Worm (Caenorhabditis elegans) whole organism, late embryonic: Measurements from ENCODE around the gene ceh-43.

Experiments
- C08G9.2 ChIP-seq: sonication (generic microtip); optimal IDR thresholded peaks from 2 replicates; lab custom pipeline; 2016; ENCODE audit warnings: mild to moderate bottlenecking, missing genetic modification characterization, moderate library complexity, missing compliant biosample characterization
- K02D7.2 ChIP-seq: sonication (generic microtip); optimal IDR thresholded peaks from 2 replicates; lab custom pipeline; 2017; ENCODE audit warnings: mild to moderate bottlenecking, missing genetic modification characterization, missing compliant biosample characterization
- K09A11.1 ChIP-seq: sonication (generic microtip); optimal IDR thresholded peaks from 2 replicates; lab custom pipeline; 2017; ENCODE audit warnings: antibody characterized with exemption, mild to moderate bottlenecking, missing genetic modification characterization, missing compliant biosample characterization; ENCODE audit not compliant: insufficient read depth
- T23F11.4 ChIP-seq: fragments of 200-800 bp; sonication (Bioruptor generic); optimal IDR thresholded peaks from 2 replicates; lab custom pipeline; 2018; ENCODE audit warnings: mild to moderate bottlenecking, missing genetic modification characterization, missing compliant biosample characterization
- ceh-14 ChIP-seq: sonication (generic microtip); optimal IDR thresholded peaks from 2 replicates; lab custom pipeline; 2016; ENCODE audit warnings: missing genotype, missing genetic modification characterization, missing compliant biosample characterization
- ceh-18 ChIP-seq: sonication (generic microtip); optimal IDR thresholded peaks from 2 replicates; lab custom pipeline; 2016; ENCODE audit warnings: missing genetic modification characterization, missing compliant biosample characterization
- ceh-22 ChIP-seq: sonication (generic microtip); optimal IDR thresholded peaks from 2 replicates; lab custom pipeline; 2017; ENCODE audit warnings: missing biosample characterization, missing genetic modification characterization
- ceh-30 ChIP-seq: fragments of 150-350 bp; optimal IDR thresholded peaks from 2 replicates; lab custom pipeline; 2014; ENCODE audit warnings: missing biosample characterization, missing genetic modification characterization
- ceh-31 ChIP-seq: sonication (generic microtip); optimal IDR thresholded peaks from 2 replicates; lab custom pipeline; 2016; ENCODE audit warnings: missing genetic modification characterization, missing compliant biosample characterization
- ceh-34 ChIP-seq: sonication (generic microtip); optimal IDR thresholded peaks from 2 replicates; lab custom pipeline; 2016; ENCODE audit warnings: mild to moderate bottlenecking, missing genetic modification characterization, missing compliant biosample characterization
- ceh-6 ChIP-seq: fragments of 200-800 bp; sonication (Bioruptor generic); optimal IDR thresholded peaks from 2 replicates; lab custom pipeline; 2018; ENCODE audit warnings: mild to moderate bottlenecking, missing genetic modification characterization, missing compliant biosample characterization
- elt-4 ChIP-seq: sonication (generic microtip); optimal IDR thresholded peaks from 2 replicates; lab custom pipeline; 2016; ENCODE audit warnings: missing genetic modification characterization, missing compliant biosample characterization
- fkh-6 ChIP-seq: sonication (generic microtip); optimal IDR thresholded peaks from 2 replicates; lab custom pipeline; 2016; ENCODE audit warnings: missing genetic modification characterization, missing compliant biosample characterization
- gmeb-2 ChIP-seq: sonication (generic microtip); optimal IDR thresholded peaks from 2 replicates; lab custom pipeline; 2016; ENCODE audit warnings: missing genetic modification characterization, inconsistent platforms, missing compliant biosample characterization
- hlh-30 ChIP-seq: sonication (generic microtip); optimal IDR thresholded peaks from 2 replicates; lab custom pipeline; 2017; ENCODE audit warnings: antibody characterized with exemption, missing genetic modification characterization, missing compliant biosample characterization; ENCODE audit not compliant: insufficient read depth
- lim-6 ChIP-seq: sonication (generic microtip); optimal IDR thresholded peaks from 2 replicates; lab custom pipeline; 2016; ENCODE audit warnings: missing genetic modification characterization, missing compliant biosample characterization
- mec-3 ChIP-seq: sonication (generic microtip); optimal IDR thresholded peaks from 2 replicates; lab custom pipeline; 2016; ENCODE audit warnings: borderline replicate concordance, missing genetic modification characterization, missing compliant biosample characterization
- nfya-1 ChIP-seq: sonication (generic microtip); optimal IDR thresholded peaks from 2 replicates; lab custom pipeline; 2017; ENCODE audit warnings: missing genetic modification characterization, mild to moderate bottlenecking, missing compliant biosample characterization, antibody characterized with exemption, moderate library complexity
- nhr-11 ChIP-seq: fragments of 150-350 bp; optimal IDR thresholded peaks from 2 replicates; lab custom pipeline; 2014; ENCODE audit warnings: missing biosample characterization, missing genetic modification characterization
- nhr-232 ChIP-seq: sonication (generic microtip); optimal IDR thresholded peaks from 2 replicates; lab custom pipeline; 2016; ENCODE audit warnings: missing genetic modification characterization, missing compliant biosample characterization
- pax-1 ChIP-seq: fragments of 150-350 bp; optimal IDR thresholded peaks from 2 replicates; lab custom pipeline; 2014; ENCODE audit warnings: missing biosample characterization, missing genetic modification characterization
- pha-2 ChIP-seq: sonication (generic microtip); optimal IDR thresholded peaks from 2 replicates; lab custom pipeline; 2017; ENCODE audit warnings: mild to moderate bottlenecking, missing genetic modification characterization, missing compliant biosample characterization
- pros-1 ChIP-seq: fragments of 150-350 bp; optimal IDR thresholded peaks from 2 replicates; lab custom pipeline; 2014; ENCODE audit warnings: missing biosample characterization, missing genetic modification reagents, missing genetic modification characterization
- ref-2 ChIP-seq: sonication (generic microtip); optimal IDR thresholded peaks from 2 replicates; lab custom pipeline; 2016; ENCODE audit warnings: missing genetic modification characterization, missing compliant biosample characterization
- sox-2 ChIP-seq: fragments of 200-800 bp; sonication (Bioruptor generic); IDR thresholded peaks from 2 replicates; pipeline ENCODE4 v1.3.6; 2022; ENCODE audit warnings: missing genetic modification reagents, missing genetic modification characterization, missing compliant biosample characterization
- sox-4 ChIP-seq: sonication (generic microtip); optimal IDR thresholded peaks from 2 replicates; lab custom pipeline; 2017; ENCODE audit warnings: mild to moderate bottlenecking, missing genetic modification characterization, inconsistent platforms, missing compliant biosample characterization
- tbx-7 ChIP-seq: sonication (generic microtip); optimal IDR thresholded peaks from 2 replicates; lab custom pipeline; 2016; ENCODE audit warnings: missing genotype, missing genetic modification characterization, missing compliant biosample characterization
- ttx-3 ChIP-seq: sonication (generic microtip); optimal IDR thresholded peaks from 2 replicates; lab custom pipeline; 2016; ENCODE audit warnings: missing genetic modification reagents, missing genetic modification characterization, missing compliant biosample characterization
- unc-3 ChIP-seq, 2 experiments: fragments of 200-800 bp in 1 of 2; sonication (Bioruptor generic) in 1 of 2; sonication (generic microtip) in 1 of 2; conservative IDR thresholded peaks in 1 of 2; optimal IDR thresholded peaks in 1 of 2; 2 replicates each; pipeline versions ENCODE4 v1.3.6 to Lab custom; 2016 to 2022; ENCODE audit warnings: missing compliant biosample characterization in 2 of 2, missing genetic modification characterization in 2 of 2, missing genetic modification reagents in 1 of 2
- zip-5 ChIP-seq: sonication (generic microtip); optimal IDR thresholded peaks from 2 replicates; lab custom pipeline; 2016; ENCODE audit warnings: missing genetic modification characterization, missing compliant biosample characterization
- ztf-16 ChIP-seq: sonication (generic microtip); optimal IDR thresholded peaks from 2 replicates; lab custom pipeline; 2017; ENCODE audit warnings: missing genetic modification characterization, missing compliant biosample characterization

The ceh-43 gene

ce11 chrIII:4449893-4450579, at the start of gene ceh-43:
TSS of gene ceh-43 (minus strand) at chrIII:4449943.
- no peak for TF ChIP-seq tbx-7 (tag; lab: Kevin White, UChicago)
- TF ChIP-seq mec-3 (tag; lab: Kevin White, UChicago) = no peak
- TF ChIP-seq ttx-3 = no peak
- no peak for TF ChIP-seq sox-4 (tag; lab: Kevin White, UChicago)
- no peak for TF ChIP-seq unc-3 (GFP tag; conservative IDR thresholded peaks at IDR 0.05; lab: Robert Waterston, UW)
- no peak for TF ChIP-seq unc-3 (tag; optimal IDR thresholded peaks at IDR 0.05; lab: Kevin White, UChicago)
- TF ChIP-seq fkh-6 (tag; lab: Kevin White, UChicago) = no peak
- no peak for TF ChIP-seq T23F11.4 (GFP tag; lab: Kevin White, UChicago)
- no peak for TF ChIP-seq nhr-232
- no peak for TF ChIP-seq zip-5 (tag; lab: Kevin White, UChicago)
- no peak for TF ChIP-seq ceh-22
- no peak for TF ChIP-seq elt-4 (tag; lab: Kevin White, UChicago)
- TF ChIP-seq, all 69 proteins: peak for 0

DNA sequence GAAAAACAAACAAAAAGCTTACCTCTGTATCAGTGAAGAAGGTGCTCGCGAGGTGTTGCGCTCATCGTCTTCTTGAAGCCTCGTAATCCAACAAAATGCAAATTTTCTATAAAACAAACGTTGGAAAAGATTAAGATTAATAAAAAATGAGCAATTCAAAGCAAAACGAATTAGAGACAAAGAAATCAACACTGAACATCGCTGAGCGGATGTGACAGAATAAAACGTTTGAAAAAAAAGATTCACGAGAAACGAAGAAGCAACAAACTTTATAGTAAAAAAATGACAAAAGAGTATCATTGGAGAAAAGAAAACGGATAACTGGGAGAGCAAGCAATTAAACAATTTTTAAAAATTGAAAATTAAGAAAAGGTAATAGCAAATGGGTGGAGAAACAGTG, 49.2 kb upstream of the ceh-43 start, which contains the start of the genes C07G2.5 and atf-7:
Gene C07G2.5 (minus strand): TSS at position 101 of the 400 bp plus-strand sequence.
Gene atf-7 (minus strand): TSS at position 108 of the 400 bp plus-strand sequence.
- TF ChIP-seq hlh-30 (tag; lab: Kevin White, UChicago) (no peak), ceh-14 (tag; lab: Kevin White, UChicago) (no peak), sox-2 (GFP tag; lab: Robert Waterston, UW) (no peak), K02D7.2 (tag; lab: Kevin White, UChicago) (no peak), nhr-11 (tag; lab: Kevin White, UChicago) (no peak), nfya-1 (tag; lab: Kevin White, UChicago) (no peak), ceh-34 (tag; lab: Kevin White, UChicago) (no peak), ceh-6 (GFP tag; lab: Kevin White, UChicago) (no peak), pros-1 (tag; lab: Kevin White, UChicago) (no peak), ref-2 (tag; lab: Kevin White, UChicago) (no peak), ceh-18 (tag; lab: Kevin White, UChicago) (no peak)

DNA sequence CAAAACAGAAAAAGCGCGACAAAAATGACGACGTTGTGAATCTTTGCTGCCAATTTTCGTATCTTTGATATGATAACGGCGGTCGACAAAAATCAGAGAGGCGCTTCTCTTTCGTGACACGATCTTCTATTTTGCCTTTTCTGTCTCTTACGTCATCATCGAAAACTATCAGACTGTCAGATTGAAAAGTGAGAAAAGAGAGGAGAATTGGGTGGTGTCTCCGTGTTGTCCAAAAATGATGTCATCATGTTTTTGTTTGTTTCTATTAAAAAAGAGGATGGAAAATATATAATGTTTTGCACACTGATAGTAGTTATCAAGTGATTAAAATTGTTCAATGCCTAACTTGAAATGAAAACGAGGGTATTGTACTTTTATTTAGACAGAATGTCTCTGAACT, 46.3 kb upstream of the ceh-43 start:
- TF ChIP-seq hlh-30 (tag; lab: Kevin White, UChicago) (no peak), nfya-1 (tag; lab: Kevin White, UChicago) (no peak), sox-2 (GFP tag; lab: Robert Waterston, UW) (no peak), ceh-6 (GFP tag; lab: Kevin White, UChicago) (no peak), lim-6 (tag; lab: Kevin White, UChicago) (no peak), pax-1 (no peak)

DNA sequence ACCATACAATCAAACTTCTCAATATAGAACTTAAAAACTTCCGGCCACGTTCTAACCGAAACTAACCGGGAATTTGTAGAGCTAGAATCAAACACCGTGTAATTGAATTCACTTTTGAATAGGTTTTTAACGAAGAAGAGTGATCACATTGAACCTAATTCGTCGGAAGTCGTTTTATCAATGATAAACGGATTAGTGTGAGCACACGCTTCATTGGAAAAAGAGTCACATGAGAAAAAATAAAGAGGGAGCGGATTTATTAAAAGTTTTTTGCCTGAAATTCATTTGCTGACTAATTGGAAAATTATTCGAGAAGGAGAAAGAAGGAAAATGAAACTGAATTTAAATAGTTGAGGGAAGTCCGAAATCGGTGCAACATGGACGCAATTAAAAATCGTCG, 45.9 kb upstream of the ceh-43 start:
- TF ChIP-seq K02D7.2 (tag; lab: Kevin White, UChicago) = no peak

DNA sequence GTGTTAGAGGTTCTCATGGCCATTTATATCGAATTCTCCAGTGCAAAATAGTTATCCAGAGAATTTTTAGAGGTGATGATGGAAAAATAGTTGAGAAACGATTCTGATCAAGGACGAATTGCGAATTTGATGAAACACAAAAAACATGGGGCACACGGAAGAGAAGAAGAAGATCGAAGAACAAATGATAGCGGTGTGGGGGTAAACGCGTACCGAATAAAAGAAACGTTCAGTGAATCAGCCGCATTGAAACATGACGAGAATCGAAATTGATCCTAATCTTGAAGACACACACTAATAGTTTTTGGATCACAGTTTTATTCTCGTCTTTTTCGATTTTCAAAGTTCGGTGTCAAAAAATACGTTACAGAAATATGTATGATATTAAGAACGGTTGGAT, 45.5 kb upstream of the ceh-43 start:
- TF ChIP-seq tbx-7 (tag; lab: Kevin White, UChicago) (no peak), ztf-16 (tag; lab: Kevin White, UChicago) (no peak), gmeb-2 (tag; lab: Kevin White, UChicago) (no peak), pha-2 (no peak), C08G9.2 (tag; lab: Kevin White, UChicago) (no peak), ceh-34 (tag; lab: Kevin White, UChicago) (no peak), ceh-31 (tag; lab: Kevin White, UChicago) (no peak), ceh-30 (tag; lab: Kevin White, UChicago) (no peak), K09A11.1 (tag; lab: Kevin White, UChicago) (no peak), ref-2 (tag; lab: Kevin White, UChicago) (no peak), ceh-14 (tag; lab: Kevin White, UChicago) (no peak)
- TF ChIP-seq, all 69 proteins: peak for 0
